Worm (Caenorhabditis elegans) whole organism, L4 larva: Measurements from ENCODE around the gene AC3.5.

Experiments
- ama-1 ChIP-seq: fragments of 150-350 bp; optimal IDR thresholded peaks from 2 replicates; lab custom pipeline; 2014; ENCODE audit warnings: inconsistent platforms, mixed read lengths
- lin-15B ChIP-seq: fragments of 150-350 bp; sonication (generic microtip); optimal IDR thresholded peaks from 3 replicates; lab custom pipeline; 2014; ENCODE audit warnings: missing biosample characterization, missing genetic modification characterization
- nhr-10 ChIP-seq: fragments of 150-350 bp; optimal IDR thresholded peaks from 2 replicates; lab custom pipeline; 2014; ENCODE audit warnings: missing biosample characterization, missing genetic modification characterization
- nhr-111 ChIP-seq: fragments of 200-800 bp; sonication (Bioruptor generic); optimal IDR thresholded peaks from 2 replicates; lab custom pipeline; 2018; ENCODE audit warnings: mild to moderate bottlenecking, missing genetic modification characterization, missing compliant biosample characterization
- sdz-12 ChIP-seq: fragments of 200-800 bp; sonication (Bioruptor generic); optimal IDR thresholded peaks from 2 replicates; lab custom pipeline; 2018; ENCODE audit warnings: mild to moderate bottlenecking, missing genetic modification characterization, missing compliant biosample characterization

DNA sequence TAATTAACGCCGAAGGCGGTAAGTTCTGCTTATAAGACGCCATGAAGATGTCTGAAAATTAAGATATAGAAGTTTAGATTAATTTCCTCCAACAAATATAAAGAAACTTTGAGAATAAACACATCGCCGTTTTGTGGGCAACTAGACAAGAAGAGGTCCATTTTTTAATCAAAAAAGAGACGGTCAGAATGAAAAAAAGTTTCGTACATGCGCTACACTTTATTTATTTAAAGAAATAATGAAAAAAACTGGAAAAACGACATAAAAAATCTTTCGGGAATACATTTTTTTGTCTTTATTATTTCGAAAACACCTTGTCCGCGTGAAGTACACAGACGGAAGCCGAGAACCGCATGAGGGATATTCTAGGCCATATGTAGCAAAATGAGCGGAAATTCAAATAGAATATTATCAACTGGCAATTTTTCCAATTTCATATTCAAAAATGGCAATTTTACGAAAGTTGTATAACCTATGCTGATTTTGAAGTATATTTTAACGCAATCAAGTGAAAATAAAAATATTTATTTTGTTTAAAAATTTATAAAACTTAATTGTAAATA, 32.5 kb upstream of the AC3.5 start, which contains the start of gene sluh-7:
- TF ChIP-seq ama-1 (lab: Kevin White, UChicago) = no peak
- no peak for TF ChIP-seq sdz-12
- TF ChIP-seq lin-15B (tag; lab: Kevin White, UChicago) = peak; percentile 3
- TF ChIP-seq nhr-111 (GFP tag; lab: Kevin White, UChicago) = no peak
- no peak for TF ChIP-seq nhr-10 (tag; lab: Kevin White, UChicago)
